Fruit fly (Drosophila melanogaster) whole organism, wandering third instar larva: Measurements from ENCODE around the gene atk.

Experiments
- Abd-B ChIP-seq: fragments of >200 bp; optimal IDR thresholded peaks from 2 replicates; lab custom pipeline; 2017; ENCODE audit warnings: missing biosample characterization, missing genetic modification characterization
- CG32264 ChIP-seq: fragments of 200-800 bp; sonication (Bioruptor generic); optimal IDR thresholded peaks from 2 replicates; lab custom pipeline; 2016; ENCODE audit warnings: missing biosample characterization, missing genetic modification characterization
- CG9705 ChIP-seq: fragments of 200-800 bp; sonication (Bioruptor generic); optimal IDR thresholded peaks from 2 replicates; lab custom pipeline; 2018; ENCODE audit warnings: missing biosample characterization, mild to moderate bottlenecking, missing genetic modification characterization
- CrebA ChIP-seq: fragments of 200-800 bp; sonication (Bioruptor generic); optimal IDR thresholded peaks from 2 replicates; lab custom pipeline; 2016; ENCODE audit warnings: missing biosample characterization, mild to moderate bottlenecking, missing genetic modification characterization, borderline replicate concordance
- Dfd ChIP-seq: fragments of >200 bp; optimal IDR thresholded peaks from 2 replicates; lab custom pipeline; 2017; ENCODE audit warnings: missing biosample characterization, missing genetic modification characterization
- Dif ChIP-seq: fragments of 200-275, 200-300 bp; sonication (Bioruptor generic); optimal IDR thresholded peaks from 2 replicates; lab custom pipeline; 2018; ENCODE audit warnings: missing biosample characterization, missing genetic modification characterization; ENCODE audit not compliant: partially characterized antibody
- GATAd ChIP-seq: sonication (Bioruptor generic); optimal IDR thresholded peaks from 2 replicates; lab custom pipeline; 2016; ENCODE audit warnings: missing biosample characterization, missing genetic modification characterization
- HLH106 ChIP-seq: fragments of 200-800 bp; optimal IDR thresholded peaks from 3 replicates; lab custom pipeline; 2019; ENCODE audit warnings: missing biosample characterization, mild to moderate bottlenecking, missing genetic modification characterization, moderate library complexity
- Hnf4 ChIP-seq: fragments of 200-800 bp; sonication (Bioruptor generic); optimal IDR thresholded peaks from 2 replicates; lab custom pipeline; 2016; ENCODE audit warnings: missing biosample characterization, mild to moderate bottlenecking, missing genetic modification characterization
- Hr78 ChIP-seq: fragments of >200 bp; optimal IDR thresholded peaks from 2 replicates; lab custom pipeline; 2017; ENCODE audit warnings: missing biosample characterization, missing genetic modification characterization
- Hr83 ChIP-seq: fragments of 200-300 bp; sonication (Bioruptor generic); optimal IDR thresholded peaks from 2 replicates; lab custom pipeline; 2016; ENCODE audit warnings: missing biosample characterization, mild to moderate bottlenecking, missing genetic modification characterization, moderate library complexity; ENCODE audit not compliant: poor library complexity, severe bottlenecking
- Jra ChIP-seq: sonication (Bioruptor generic); optimal IDR thresholded peaks from 2 replicates; lab custom pipeline; 2016; ENCODE audit warnings: missing biosample characterization, missing genetic modification characterization
- Mio ChIP-seq: sonication (Bioruptor generic); optimal IDR thresholded peaks from 2 replicates; lab custom pipeline; 2016; ENCODE audit warnings: missing biosample characterization, missing genetic modification characterization
- Myc ChIP-seq: fragments of >200 bp; optimal IDR thresholded peaks from 2 replicates; lab custom pipeline; 2017
- N ChIP-seq: fragments of >200 bp; optimal IDR thresholded peaks from 2 replicates; lab custom pipeline; 2018; ENCODE audit warnings: missing biosample characterization, missing external identifiers, missing genetic modification characterization
- OdsH ChIP-seq: fragments of 200-800 bp; sonication (Bioruptor generic); optimal IDR thresholded peaks from 2 replicates; lab custom pipeline; 2016; ENCODE audit warnings: missing biosample characterization, mild to moderate bottlenecking, missing genetic modification characterization
- Rel ChIP-seq, 2 experiments: fragments of 200-800 bp; sonication (Bioruptor generic) in 1 of 2; optimal IDR thresholded peaks; 2 replicates in 1 of 2; 3 replicates in 1 of 2; lab custom pipeline; 2016 to 2019; ENCODE audit warnings: mild to moderate bottlenecking in 2 of 2, missing biosample characterization in 2 of 2, missing genetic modification characterization in 2 of 2, moderate library complexity in 1 of 2
- Sp1 ChIP-seq: fragments of 200-800 bp; sonication (Bioruptor generic); optimal IDR thresholded peaks from 3 replicates; lab custom pipeline; 2019; ENCODE audit warnings: missing biosample characterization, mild to moderate bottlenecking, missing genetic modification characterization, moderate library complexity
- Vsx2 ChIP-seq: fragments of 200-300, 225-300 bp; sonication (Bioruptor generic); optimal IDR thresholded peaks from 2 replicates; lab custom pipeline; 2018; ENCODE audit warnings: missing biosample characterization, missing genetic modification characterization; ENCODE audit not compliant: partially characterized antibody
- br ChIP-seq: fragments of 200-800 bp; sonication (Bioruptor generic); optimal IDR thresholded peaks from 2 replicates; lab custom pipeline; 2016; ENCODE audit warnings: missing biosample characterization, missing genetic modification characterization
- brk ChIP-seq: fragments of 200-800 bp; sonication (Bioruptor generic); optimal IDR thresholded peaks from 2 replicates; lab custom pipeline; 2016; ENCODE audit warnings: missing biosample characterization, mild to moderate bottlenecking, missing genetic modification characterization
- dl ChIP-seq, 2 experiments: fragments of 175-275, 200-275 bp in 1 of 2; fragments of 200-275 bp in 1 of 2; sonication (Bioruptor generic); optimal IDR thresholded peaks; lab custom pipeline; 2018; ENCODE audit warnings: mild to moderate bottlenecking in 2 of 2, missing biosample characterization in 2 of 2, missing genetic modification characterization in 2 of 2, moderate library complexity in 2 of 2; ENCODE audit not compliant: partially characterized antibody in 2 of 2, insufficient read depth in 1 of 2
- dmrt93B ChIP-seq: fragments of 200-800 bp; sonication (Bioruptor generic); optimal IDR thresholded peaks from 2 replicates; lab custom pipeline; 2018; ENCODE audit warnings: missing biosample characterization, mild to moderate bottlenecking, missing genetic modification characterization
- dsf ChIP-seq: sonication (Bioruptor generic); optimal IDR thresholded peaks from 2 replicates; lab custom pipeline; 2016; ENCODE audit warnings: missing biosample characterization, missing genetic modification characterization, borderline replicate concordance
- ey ChIP-seq: fragments of 200-800 bp; sonication (Bioruptor generic); optimal IDR thresholded peaks from 2 replicates; lab custom pipeline; 2016; ENCODE audit warnings: missing biosample characterization, missing genetic modification characterization
- foxo ChIP-seq, 2 experiments: fragments of 200-800 bp; sonication (Bioruptor generic); optimal IDR thresholded peaks; 2 replicates in 1 of 2; 3 replicates in 1 of 2; lab custom pipeline; 2016 to 2017; ENCODE audit warnings: missing biosample characterization in 2 of 2, missing genetic modification characterization in 2 of 2
- fru ChIP-seq: fragments of 200-800 bp; sonication (Bioruptor generic); optimal IDR thresholded peaks from 3 replicates; lab custom pipeline; 2016; ENCODE audit warnings: missing biosample characterization, mild to moderate bottlenecking, missing genetic modification characterization
- h ChIP-seq: fragments of 200-800 bp; sonication (Bioruptor generic); optimal IDR thresholded peaks from 3 replicates; lab custom pipeline; 2016; ENCODE audit warnings: missing biosample characterization, mild to moderate bottlenecking, missing genetic modification characterization
- jim ChIP-seq: fragments of 175-275, 200-325 bp; sonication (Bioruptor generic); optimal IDR thresholded peaks from 2 replicates; lab custom pipeline; 2016; ENCODE audit warnings: missing biosample characterization, mild to moderate bottlenecking, missing genetic modification characterization
- lola ChIP-seq: fragments of >200 bp; optimal IDR thresholded peaks from 2 replicates; lab custom pipeline; 2017; ENCODE audit warnings: missing biosample characterization, missing genetic modification characterization
- pan ChIP-seq: fragments of >200 bp; optimal IDR thresholded peaks from 2 replicates; lab custom pipeline; 2017
- psq ChIP-seq: fragments of 200-800 bp; sonication (Bioruptor generic); optimal IDR thresholded peaks from 3 replicates; lab custom pipeline; 2017; ENCODE audit warnings: missing biosample characterization, mild to moderate bottlenecking, missing genetic modification characterization, moderate library complexity
- rgr ChIP-seq: fragments of 200-800 bp; sonication (Bioruptor generic); optimal IDR thresholded peaks from 3 replicates; lab custom pipeline; 2016; ENCODE audit warnings: missing biosample characterization, mild to moderate bottlenecking, missing genetic modification characterization
- sage ChIP-seq: fragments of 200-800 bp; sonication (Bioruptor generic); optimal IDR thresholded peaks from 2 replicates; lab custom pipeline; 2016; ENCODE audit warnings: missing biosample characterization, mild to moderate bottlenecking, missing genetic modification characterization
- sv ChIP-seq: fragments of 200-800 bp; sonication (Bioruptor generic); optimal IDR thresholded peaks from 3 replicates; lab custom pipeline; 2016; ENCODE audit warnings: missing biosample characterization, missing genetic modification characterization
- tai ChIP-seq: sonication (Bioruptor generic); optimal IDR thresholded peaks from 2 replicates; lab custom pipeline; 2016; ENCODE audit warnings: missing biosample characterization, missing genetic modification characterization
- usp ChIP-seq: fragments of >200 bp; optimal IDR thresholded peaks from 2 replicates; lab custom pipeline; 2017; ENCODE audit warnings: missing biosample characterization, missing genetic modification characterization
- woc ChIP-seq: sonication (Bioruptor generic); optimal IDR thresholded peaks from 2 replicates; lab custom pipeline; 2016; ENCODE audit warnings: missing biosample characterization, mild to moderate bottlenecking, missing genetic modification characterization

The atk gene

dm6 chr3L:20487649-20488048 lies 23.0 kb upstream of the atk start:
- TF ChIP-seq Mio (GFP tag; lab: Kevin White, UChicago), result no peak
- no peak for TF ChIP-seq Rel (GFP tag; optimal IDR thresholded peaks at IDR 0.05; lab: Kevin White, UChicago)
- TF ChIP-seq Rel (tag; optimal IDR thresholded peaks at IDR 0.05; lab: Kevin White, UChicago), result no peak
- no peak for TF ChIP-seq CG32264 (GFP tag; lab: Kevin White, UChicago)
- TF ChIP-seq Myc (lab: Kevin White, UChicago), result no peak
- no peak for TF ChIP-seq fru (GFP tag; lab: Kevin White, UChicago)
- TF ChIP-seq Vsx2 (GFP tag; lab: Kevin White, UChicago), result no peak
- TF ChIP-seq brk (GFP tag; lab: Kevin White, UChicago), result no peak
- TF ChIP-seq ey (GFP tag; lab: Kevin White, UChicago), result no peak
- no peak for TF ChIP-seq Hr83 (GFP tag; lab: Kevin White, UChicago)
- TF ChIP-seq dmrt93B (GFP tag; lab: Kevin White, UChicago), result no peak
- no peak for TF ChIP-seq Hnf4 (GFP tag; lab: Kevin White, UChicago)
- TF ChIP-seq Abd-B (GFP tag; lab: Kevin White, UChicago), result no peak

dm6 chr3L:20474789-20475208 lies 10.1 kb upstream of the atk start:
- TF ChIP-seq psq (GFP tag; lab: Kevin White, UChicago), result peak; percentile 86
- peak; percentile 91 for TF ChIP-seq h (GFP tag; lab: Kevin White, UChicago)
- TF ChIP-seq Myc (lab: Kevin White, UChicago), result no peak
- TF ChIP-seq jim (GFP tag; lab: Kevin White, UChicago), result peak; percentile 56
- TF ChIP-seq CrebA (GFP tag; lab: Kevin White, UChicago), result no peak
- peak; percentile 84 for TF ChIP-seq sv (GFP tag; lab: Kevin White, UChicago)
- peak; percentile 88 for TF ChIP-seq brk (GFP tag; lab: Kevin White, UChicago)
- TF ChIP-seq fru (GFP tag; lab: Kevin White, UChicago), result peak; percentile 83
- TF ChIP-seq pan (lab: Kevin White, UChicago), result no peak
- TF ChIP-seq sage, result peak; percentile 71
- TF ChIP-seq CG9705 (GFP tag; lab: Kevin White, UChicago), result peak; percentile 76
- TF ChIP-seq OdsH, result peak; percentile 88
- TF ChIP-seq Dif, result no peak
- TF ChIP-seq N, result no peak
- TF ChIP-seq tai (GFP tag; lab: Kevin White, UChicago), result peak; percentile 92
- TF ChIP-seq Jra (GFP tag; lab: Kevin White, UChicago), result peak; percentile 83
- TF ChIP-seq Hr83 (GFP tag; lab: Kevin White, UChicago), result peak; percentile 99
- TF ChIP-seq Sp1, result peak; percentile 87
- TF ChIP-seq dsf (GFP tag; lab: Kevin White, UChicago), result peak; percentile 53
- TF ChIP-seq Hr78 (GFP tag; lab: Kevin White, UChicago), result no peak
- TF ChIP-seq usp (GFP tag; lab: Kevin White, UChicago), result no peak
- TF ChIP-seq lola (GFP tag; lab: Kevin White, UChicago), result no peak
- peak; percentile 19 for TF ChIP-seq Rel (GFP tag; optimal IDR thresholded peaks at IDR 0.05; lab: Kevin White, UChicago)
- TF ChIP-seq Rel (tag; optimal IDR thresholded peaks at IDR 0.05; lab: Kevin White, UChicago), result peak; percentile 75
- TF ChIP-seq Abd-B (GFP tag; lab: Kevin White, UChicago), result no peak
- peak; percentile 68 for TF ChIP-seq dmrt93B (GFP tag; lab: Kevin White, UChicago)
- TF ChIP-seq HLH106 (tag; lab: Kevin White, UChicago), result peak; percentile 86
- TF ChIP-seq rgr (GFP tag; lab: Kevin White, UChicago), result peak; percentile 92
- TF ChIP-seq Dfd (GFP tag; lab: Kevin White, UChicago), result no peak
- no peak for TF ChIP-seq Vsx2 (GFP tag; lab: Kevin White, UChicago)
- peak; percentile 82 for TF ChIP-seq woc
- TF ChIP-seq CG32264 (GFP tag; lab: Kevin White, UChicago), result peak; percentile 67
- peak; percentile 86 for TF ChIP-seq br (GFP tag; lab: Kevin White, UChicago)
- TF ChIP-seq ey (GFP tag; lab: Kevin White, UChicago), result peak; percentile 85
- TF ChIP-seq Hnf4 (GFP tag; lab: Kevin White, UChicago), result peak; percentile 93
- no peak for TF ChIP-seq dl (GFP tag; optimal IDR thresholded peaks at IDR 0.05; lab: Kevin White, UChicago; ENCODE audit: insufficient read depth in 1 of 2, partially characterized antibody in 2 of 2)
- TF ChIP-seq GATAd (GFP tag; lab: Kevin White, UChicago), result peak; percentile 82
- TF ChIP-seq foxo (GFP tag; optimal IDR thresholded peaks at IDR 0.05; lab: Kevin White, UChicago), result peak; percentile 54 to 96
- TF ChIP-seq Mio (GFP tag; lab: Kevin White, UChicago), result peak; percentile 2
